Worm (Caenorhabditis elegans) whole organism, late embryonic: ENCODE measurements around the gene R155.5.
A peak's percentile ranks its signal among the peaks of the same experiment; 100 is the strongest.

Experiments used
- C38D4.7 ChIP-seq: fragments of 200-800 bp; sonication (Bioruptor generic); optimal IDR thresholded peaks from 2 replicates; lab custom pipeline; 2018; ENCODE audit warnings: mild to moderate bottlenecking, missing genetic modification characterization, moderate library complexity, missing compliant biosample characterization
- K02D7.2 ChIP-seq: sonication (generic microtip); optimal IDR thresholded peaks from 2 replicates; lab custom pipeline; 2017; ENCODE audit warnings: mild to moderate bottlenecking, missing genetic modification characterization, missing compliant biosample characterization
- K09A11.1 ChIP-seq: sonication (generic microtip); optimal IDR thresholded peaks from 2 replicates; lab custom pipeline; 2017; ENCODE audit warnings: antibody characterized with exemption, mild to moderate bottlenecking, missing genetic modification characterization, missing compliant biosample characterization; ENCODE audit not compliant: insufficient read depth
- T23F11.4 ChIP-seq: fragments of 200-800 bp; sonication (Bioruptor generic); optimal IDR thresholded peaks from 2 replicates; lab custom pipeline; 2018; ENCODE audit warnings: mild to moderate bottlenecking, missing genetic modification characterization, missing compliant biosample characterization
- ceh-14 ChIP-seq: sonication (generic microtip); optimal IDR thresholded peaks from 2 replicates; lab custom pipeline; 2016; ENCODE audit warnings: missing genotype, missing genetic modification characterization, missing compliant biosample characterization
- ceh-19 ChIP-seq: fragments of 200-800 bp; sonication (Bioruptor generic); optimal IDR thresholded peaks from 2 replicates; lab custom pipeline; 2018; ENCODE audit warnings: mild to moderate bottlenecking, missing genetic modification characterization, missing compliant biosample characterization
- ceh-2 ChIP-seq: sonication (generic microtip); optimal IDR thresholded peaks from 2 replicates; lab custom pipeline; 2016; ENCODE audit warnings: missing genotype, missing genetic modification characterization, missing compliant biosample characterization
- ceh-22 ChIP-seq: sonication (generic microtip); optimal IDR thresholded peaks from 2 replicates; lab custom pipeline; 2017; ENCODE audit warnings: missing biosample characterization, missing genetic modification characterization
- ceh-24 ChIP-seq: sonication (generic microtip); optimal IDR thresholded peaks from 2 replicates; lab custom pipeline; 2016; ENCODE audit warnings: mild to moderate bottlenecking, missing genetic modification characterization, missing compliant biosample characterization
- ceh-30 ChIP-seq: fragments of 150-350 bp; optimal IDR thresholded peaks from 2 replicates; lab custom pipeline; 2014; ENCODE audit warnings: missing biosample characterization, missing genetic modification characterization
- ceh-31 ChIP-seq: sonication (generic microtip); optimal IDR thresholded peaks from 2 replicates; lab custom pipeline; 2016; ENCODE audit warnings: missing genetic modification characterization, missing compliant biosample characterization
- ceh-34 ChIP-seq: sonication (generic microtip); optimal IDR thresholded peaks from 2 replicates; lab custom pipeline; 2016; ENCODE audit warnings: mild to moderate bottlenecking, missing genetic modification characterization, missing compliant biosample characterization
- ceh-45 ChIP-seq: fragments of 200-800 bp; sonication (Bioruptor generic); IDR thresholded peaks from 2 replicates; pipeline ENCODE4 v1.3.6; 2022; ENCODE audit warnings: missing genetic modification reagents, missing genetic modification characterization, missing compliant biosample characterization
- ceh-48 ChIP-seq: sonication (generic microtip); optimal IDR thresholded peaks from 2 replicates; lab custom pipeline; 2016; ENCODE audit warnings: missing genetic modification characterization, inconsistent platforms, missing compliant biosample characterization
- ceh-9 ChIP-seq: sonication (generic microtip); optimal IDR thresholded peaks from 2 replicates; lab custom pipeline; 2016; ENCODE audit warnings: mild to moderate bottlenecking, missing genetic modification characterization, inconsistent platforms, missing compliant biosample characterization
- che-1 ChIP-seq: sonication (generic microtip); optimal IDR thresholded peaks from 2 replicates; lab custom pipeline; 2016; ENCODE audit warnings: mild to moderate bottlenecking, missing genetic modification characterization, missing compliant biosample characterization
- dmd-4 ChIP-seq: sonication (generic microtip); optimal IDR thresholded peaks from 2 replicates; lab custom pipeline; 2016; ENCODE audit warnings: borderline replicate concordance, missing genetic modification characterization, missing compliant biosample characterization
- dve-1 ChIP-seq: sonication (generic microtip); optimal IDR thresholded peaks from 2 replicates; lab custom pipeline; 2017; ENCODE audit warnings: antibody characterized with exemption, mild to moderate bottlenecking, missing genetic modification characterization, missing compliant biosample characterization
- elt-2 ChIP-seq: sonication (generic microtip); optimal IDR thresholded peaks from 2 replicates; lab custom pipeline; 2016; ENCODE audit warnings: missing genetic modification reagents, missing genetic modification characterization, missing compliant biosample characterization
- elt-4 ChIP-seq: sonication (generic microtip); optimal IDR thresholded peaks from 2 replicates; lab custom pipeline; 2016; ENCODE audit warnings: missing genetic modification characterization, missing compliant biosample characterization
- ets-4 ChIP-seq: sonication (generic microtip); optimal IDR thresholded peaks from 2 replicates; lab custom pipeline; 2016; ENCODE audit warnings: missing genetic modification characterization, missing compliant biosample characterization
- fkh-6 ChIP-seq: sonication (generic microtip); optimal IDR thresholded peaks from 2 replicates; lab custom pipeline; 2016; ENCODE audit warnings: missing genetic modification characterization, missing compliant biosample characterization
- gmeb-2 ChIP-seq: sonication (generic microtip); optimal IDR thresholded peaks from 2 replicates; lab custom pipeline; 2016; ENCODE audit warnings: missing genetic modification characterization, inconsistent platforms, missing compliant biosample characterization
- hlh-13 ChIP-seq: fragments of 200-800 bp; sonication (Bioruptor generic); optimal IDR thresholded peaks from 2 replicates; lab custom pipeline; 2018; ENCODE audit warnings: mild to moderate bottlenecking, missing genetic modification characterization, missing compliant biosample characterization
- hlh-15 ChIP-seq: sonication (generic microtip); optimal IDR thresholded peaks from 2 replicates; lab custom pipeline; 2016; ENCODE audit warnings: missing genetic modification characterization, missing compliant biosample characterization
- hlh-30 ChIP-seq: sonication (generic microtip); optimal IDR thresholded peaks from 2 replicates; lab custom pipeline; 2017; ENCODE audit warnings: antibody characterized with exemption, missing genetic modification characterization, missing compliant biosample characterization; ENCODE audit not compliant: insufficient read depth
- hlh-8 ChIP-seq: sonication (generic microtip); optimal IDR thresholded peaks from 2 replicates; lab custom pipeline; 2016; ENCODE audit warnings: missing genotype, missing genetic modification characterization, missing compliant biosample characterization
- lim-6 ChIP-seq: sonication (generic microtip); optimal IDR thresholded peaks from 2 replicates; lab custom pipeline; 2016; ENCODE audit warnings: missing genetic modification characterization, missing compliant biosample characterization
- madf-2 ChIP-seq: sonication (generic microtip); optimal IDR thresholded peaks from 2 replicates; lab custom pipeline; 2017; ENCODE audit warnings: missing genetic modification characterization, missing compliant biosample characterization
- nfya-1 ChIP-seq: sonication (generic microtip); optimal IDR thresholded peaks from 2 replicates; lab custom pipeline; 2017; ENCODE audit warnings: missing genetic modification characterization, mild to moderate bottlenecking, missing compliant biosample characterization, antibody characterized with exemption, moderate library complexity
- nhr-11 ChIP-seq: fragments of 150-350 bp; optimal IDR thresholded peaks from 2 replicates; lab custom pipeline; 2014; ENCODE audit warnings: missing biosample characterization, missing genetic modification characterization
- nhr-232 ChIP-seq: sonication (generic microtip); optimal IDR thresholded peaks from 2 replicates; lab custom pipeline; 2016; ENCODE audit warnings: missing genetic modification characterization, missing compliant biosample characterization
- npax-4 ChIP-seq: sonication (generic microtip); optimal IDR thresholded peaks from 2 replicates; lab custom pipeline; 2016; ENCODE audit warnings: missing genetic modification characterization, missing compliant biosample characterization
- odd-2 ChIP-seq: sonication (generic microtip); optimal IDR thresholded peaks from 2 replicates; lab custom pipeline; 2017; ENCODE audit warnings: antibody characterized with exemption, mild to moderate bottlenecking, missing genetic modification characterization, missing compliant biosample characterization
- pat-9 ChIP-seq: fragments of 200-800 bp; sonication (Bioruptor generic); optimal IDR thresholded peaks from 2 replicates; lab custom pipeline; 2018; ENCODE audit warnings: mild to moderate bottlenecking, missing genetic modification characterization, moderate library complexity, missing compliant biosample characterization
- pha-4 ChIP-seq: fragments of 150-350 bp; optimal IDR thresholded peaks from 2 replicates; lab custom pipeline; 2018; ENCODE audit warnings: missing biosample characterization, missing genetic modification reagents, missing genetic modification characterization
- pros-1 ChIP-seq: fragments of 150-350 bp; optimal IDR thresholded peaks from 2 replicates; lab custom pipeline; 2014; ENCODE audit warnings: missing biosample characterization, missing genetic modification reagents, missing genetic modification characterization
- ref-2 ChIP-seq: sonication (generic microtip); optimal IDR thresholded peaks from 2 replicates; lab custom pipeline; 2016; ENCODE audit warnings: missing genetic modification characterization, missing compliant biosample characterization
- rnt-1 ChIP-seq: sonication (generic microtip); optimal IDR thresholded peaks from 2 replicates; lab custom pipeline; 2016; ENCODE audit warnings: missing genetic modification characterization, missing compliant biosample characterization
- sdc-2 ChIP-seq: sonication (generic microtip); optimal IDR thresholded peaks from 2 replicates; lab custom pipeline; 2016; ENCODE audit warnings: missing genotype, missing genetic modification characterization, missing compliant biosample characterization
- sox-4 ChIP-seq: sonication (generic microtip); optimal IDR thresholded peaks from 2 replicates; lab custom pipeline; 2017; ENCODE audit warnings: mild to moderate bottlenecking, missing genetic modification characterization, inconsistent platforms, missing compliant biosample characterization
- syd-9 ChIP-seq: sonication (generic microtip); optimal IDR thresholded peaks from 2 replicates; lab custom pipeline; 2016; ENCODE audit warnings: mild to moderate bottlenecking, missing genetic modification characterization, moderate library complexity, missing compliant biosample characterization
- tbx-7 ChIP-seq: sonication (generic microtip); optimal IDR thresholded peaks from 2 replicates; lab custom pipeline; 2016; ENCODE audit warnings: missing genotype, missing genetic modification characterization, missing compliant biosample characterization
- unc-3 ChIP-seq, 2 experiments: fragments of 200-800 bp in 1 of 2; sonication (Bioruptor generic) in 1 of 2; sonication (generic microtip) in 1 of 2; conservative IDR thresholded peaks in 1 of 2; optimal IDR thresholded peaks in 1 of 2; 2 replicates each; pipeline versions ENCODE4 v1.3.6 to Lab custom; 2016 to 2022; ENCODE audit warnings: missing compliant biosample characterization in 2 of 2, missing genetic modification characterization in 2 of 2, missing genetic modification reagents in 1 of 2
- unc-42 ChIP-seq: sonication (generic microtip); optimal IDR thresholded peaks from 2 replicates; lab custom pipeline; 2016; ENCODE audit warnings: missing genotype, missing genetic modification characterization, missing compliant biosample characterization
- unc-86 ChIP-seq: sonication (generic microtip); optimal IDR thresholded peaks from 2 replicates; lab custom pipeline; 2016; ENCODE audit warnings: missing genetic modification characterization, missing compliant biosample characterization
- zip-5 ChIP-seq: sonication (generic microtip); optimal IDR thresholded peaks from 2 replicates; lab custom pipeline; 2016; ENCODE audit warnings: missing genetic modification characterization, missing compliant biosample characterization

The R155.5 gene

ce11 chrIII:1925048-1925537 is 45.2 kb downstream of the R155.5 start (continued):
- TF ChIP-seq K09A11.1 (peak; percentile 82), ceh-45 (GFP tag; lab: Robert Waterston, UW) (no peak), fkh-6 (tag; lab: Kevin White, UChicago) (no peak), unc-3 (GFP tag; conservative IDR thresholded peaks at IDR 0.05; lab: Robert Waterston, UW) (no peak), unc-3 (tag; optimal IDR thresholded peaks at IDR 0.05; lab: Kevin White, UChicago) (peak; percentile 72), C38D4.7 (no peak), elt-2 (tag; lab: Kevin White, UChicago) (peak; percentile 83), lim-6 (tag; lab: Kevin White, UChicago) (no peak), npax-4 (tag; lab: Kevin White, UChicago) (no peak), elt-4 (tag; lab: Kevin White, UChicago) (no peak), nhr-11 (no peak), nhr-232 (tag; lab: Kevin White, UChicago) (no peak), hlh-15 (tag; lab: Kevin White, UChicago) (no peak), hlh-8 (peak; percentile 73), zip-5 (peak; percentile 23), gmeb-2 (tag; lab: Kevin White, UChicago) (no peak), ceh-14 (tag; lab: Kevin White, UChicago) (peak; percentile 66), hlh-13 (GFP tag; lab: Kevin White, UChicago) (no peak), K02D7.2 (tag; lab: Kevin White, UChicago) (no peak), che-1 (tag; lab: Kevin White, UChicago) (no peak), dmd-4 (tag; lab: Kevin White, UChicago) (peak; percentile 40), ceh-22 (tag; lab: Kevin White, UChicago) (no peak), pros-1 (tag; lab: Kevin White, UChicago) (peak; percentile 69), unc-42 (peak; percentile 64), ceh-9 (tag; lab: Kevin White, UChicago) (no peak), ets-4 (tag; lab: Kevin White, UChicago) (peak; percentile 81), hlh-30 (peak; percentile 84), odd-2 (tag; lab: Kevin White, UChicago) (no peak), ceh-30 (peak; percentile 78), madf-2 (tag; lab: Kevin White, UChicago) (peak; percentile 60), ceh-34 (peak; percentile 95), ceh-48 (tag; lab: Kevin White, UChicago) (no peak), ceh-2 (tag; lab: Kevin White, UChicago) (peak; percentile 55), unc-86 (tag; lab: Kevin White, UChicago) (peak; percentile 64), ceh-31 (tag; lab: Kevin White, UChicago) (peak; percentile 87)

DNA sequence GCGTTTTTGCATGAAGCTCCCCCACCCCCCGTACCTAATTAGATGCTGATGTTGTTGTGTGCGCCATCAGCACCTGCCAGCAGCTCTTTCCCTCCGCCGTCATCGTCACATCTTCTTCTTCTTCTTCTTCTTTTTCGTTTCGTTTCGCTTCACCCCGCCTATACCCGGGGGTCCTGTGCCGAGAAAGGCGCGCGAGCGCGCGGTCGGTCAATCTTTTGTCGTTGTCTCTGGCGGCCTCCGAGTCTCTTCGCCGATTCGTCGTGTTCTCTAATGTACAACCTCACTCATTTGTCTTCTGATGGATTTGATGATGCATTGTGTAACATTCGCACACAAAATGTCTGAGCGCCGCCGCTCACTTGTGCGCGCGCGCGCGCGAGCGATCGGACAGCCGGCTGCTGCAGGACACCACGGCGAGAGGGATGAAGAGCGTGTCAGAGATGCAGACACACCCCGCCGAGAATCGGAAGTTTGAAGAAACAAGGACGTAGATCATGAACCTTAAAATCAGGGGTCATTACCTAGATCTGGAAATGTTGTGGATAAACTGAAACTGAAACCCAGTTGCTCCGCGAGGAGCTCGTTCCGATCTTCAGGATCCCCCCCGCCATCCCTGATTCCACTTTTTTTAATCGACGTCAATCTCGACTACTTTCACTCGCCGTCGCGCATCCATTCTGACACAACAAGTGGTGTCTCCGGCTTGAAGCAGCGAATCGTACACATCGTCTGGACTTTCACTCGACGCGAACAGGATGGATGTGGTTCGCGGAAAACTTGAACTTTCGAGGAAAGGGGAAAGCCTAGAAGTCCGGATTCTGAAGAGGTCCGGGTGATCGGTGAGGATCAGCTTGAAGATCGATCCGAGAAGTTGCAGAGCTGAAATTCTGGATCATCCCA is 46.7 kb downstream of the R155.5 start:
- TF ChIP-seq pat-9 (tag; lab: Kevin White, UChicago) (peak; percentile 92), hlh-30 (peak; percentile 57), ceh-34 (peak; percentile 82), ceh-31 (tag; lab: Kevin White, UChicago) (peak; percentile 83), T23F11.4 (peak; percentile 25), K09A11.1 (peak; percentile 66), dve-1 (tag; lab: Kevin White, UChicago) (peak; percentile 7), ref-2 (peak; percentile 94), tbx-7 (tag; lab: Kevin White, UChicago) (peak; percentile 17), odd-2 (tag; lab: Kevin White, UChicago) (no peak), hlh-8 (no peak), syd-9 (tag; lab: Kevin White, UChicago) (peak; percentile 54), ceh-22 (tag; lab: Kevin White, UChicago) (no peak), pha-4 (tag; lab: Kevin White, UChicago) (no peak), ceh-19 (GFP tag; lab: Kevin White, UChicago) (peak; percentile 78), nfya-1 (tag; lab: Kevin White, UChicago) (peak; percentile 87), sox-4 (tag; lab: Kevin White, UChicago) (no peak), ceh-30 (no peak), gmeb-2 (tag; lab: Kevin White, UChicago) (no peak), ceh-24 (tag; lab: Kevin White, UChicago) (no peak), zip-5 (no peak), sdc-2 (tag; lab: Kevin White, UChicago) (no peak), ceh-14 (tag; lab: Kevin White, UChicago) (peak; percentile 83), nhr-11 (no peak), hlh-13 (GFP tag; lab: Kevin White, UChicago) (no peak), rnt-1 (tag; lab: Kevin White, UChicago) (peak; percentile 98), npax-4 (tag; lab: Kevin White, UChicago) (no peak)
